Worm (Caenorhabditis elegans): ENCODE measurements around the gene srd-30.
A peak's percentile ranks its signal among the peaks of the same experiment; 100 is the strongest.

srd-30 gene

ce11 chrV:7629504-7629903, at the start of gene srd-30:
Gene srd-30 (plus strand): TSS chrV:7629804.
- TF ChIP-seq flh-1 (GFP tag; optimal IDR thresholded peaks at IDR 0.05) (no peak), ceh-83 (GFP tag; optimal IDR thresholded peaks at IDR 0.05) (no peak), lin-32 (GFP tag; optimal IDR thresholded peaks at IDR 0.05) (no peak), pha-4 (tag; optimal IDR thresholded peaks at IDR 0.05) (no peak), ces-1 (GFP tag; optimal IDR thresholded peaks at IDR 0.05) (no peak), blmp-1 (tag; optimal IDR thresholded peaks at IDR 0.05) (no peak), elt-1 (tag; optimal IDR thresholded peaks at IDR 0.05; ENCODE audit: borderline replicate concordance, insufficient read depth) (no peak), mls-2 (tag; optimal IDR thresholded peaks at IDR 0.05) (no peak), unc-39 (tag; optimal IDR thresholded peaks at IDR 0.05) (no peak), nhr-237 (tag; optimal IDR thresholded peaks at IDR 0.05) (no peak), elt-3 (tag; optimal IDR thresholded peaks at IDR 0.05) (no peak), snpc-4 (tag; optimal IDR thresholded peaks at IDR 0.05) (no peak), bed-3 (GFP tag; optimal IDR thresholded peaks at IDR 0.05) (no peak), sptf-1 (tag; optimal IDR thresholded peaks at IDR 0.05) (no peak), ceh-43 (GFP tag; optimal IDR thresholded peaks at IDR 0.05) (no peak), nhr-76 (tag; optimal IDR thresholded peaks at IDR 0.05) (no peak), M03D4.4 (tag; optimal IDR thresholded peaks at IDR 0.05) (no peak)

- no peak for TF ChIP-seq tbx-8 (GFP tag; optimal IDR thresholded peaks at IDR 0.05)
- TF ChIP-seq lin-32 (GFP tag; optimal IDR thresholded peaks at IDR 0.05), result no peak
- TF ChIP-seq blmp-1 (tag; optimal IDR thresholded peaks at IDR 0.05), result no peak
- TF ChIP-seq ceh-43 (GFP tag; optimal IDR thresholded peaks at IDR 0.05), result no peak
- no peak for TF ChIP-seq M03D4.4 (tag; optimal IDR thresholded peaks at IDR 0.05)
- no peak for TF ChIP-seq flh-1 (GFP tag; optimal IDR thresholded peaks at IDR 0.05)
- TF ChIP-seq mls-2 (tag; optimal IDR thresholded peaks at IDR 0.05), result no peak
- TF ChIP-seq nhr-237 (tag; optimal IDR thresholded peaks at IDR 0.05), result peak; percentile 30
- no peak for TF ChIP-seq elt-3 (tag; optimal IDR thresholded peaks at IDR 0.05)
- no peak for TF ChIP-seq unc-39 (tag; optimal IDR thresholded peaks at IDR 0.05)
- peak; percentile 53 for TF ChIP-seq mep-1 (tag; optimal IDR thresholded peaks at IDR 0.05)
- TF ChIP-seq sptf-1 (tag; optimal IDR thresholded peaks at IDR 0.05), result no peak
- TF ChIP-seq snpc-4 (tag; optimal IDR thresholded peaks at IDR 0.05), result no peak
- TF ChIP-seq lsy-2 (tag; optimal IDR thresholded peaks at IDR 0.05), result no peak
- no peak for TF ChIP-seq nhr-76 (tag; optimal IDR thresholded peaks at IDR 0.05)
- TF ChIP-seq ztf-11 (tag; optimal IDR thresholded peaks at IDR 0.05), result no peak
- peak; percentile 48 for TF ChIP-seq ces-1 (GFP tag; optimal IDR thresholded peaks at IDR 0.05)
- TF ChIP-seq nhr-12 (tag; optimal IDR thresholded peaks at IDR 0.05), result no peak
- TF ChIP-seq ham-2 (GFP tag; optimal IDR thresholded peaks at IDR 0.05), result no peak
- TF ChIP-seq bed-3 (GFP tag; optimal IDR thresholded peaks at IDR 0.05), result no peak
- peak; percentile 47 for TF ChIP-seq pha-4 (tag; optimal IDR thresholded peaks at IDR 0.05)
- no peak for TF ChIP-seq unc-62 (GFP tag; optimal IDR thresholded peaks at IDR 0.05)
These were observed 49.2 kb upstream of the srd-30 start, which contains the start of gene ets-6 for ce11 chrV:7580378-7580777. Gene ets-6 (minus strand): TSS chrV:7580546.

ce11 chrV:7587637-7588036, 42.0 kb upstream of the srd-30 start, which contains the start of the genes F19F10.11 and C50E3.5:
Gene F19F10.11 (minus strand): TSS chrV:7587704.
Gene C50E3.5 (plus strand): TSS chrV:7587996.
- TF ChIP-seq mep-1 (tag; optimal IDR thresholded peaks at IDR 0.05) (peak; percentile 52), lsy-2 (tag; optimal IDR thresholded peaks at IDR 0.05) (peak; percentile 5), nhr-237 (tag; optimal IDR thresholded peaks at IDR 0.05) (no peak), ces-1 (GFP tag; optimal IDR thresholded peaks at IDR 0.05) (peak; percentile 20)

- TF ChIP-seq ces-1 (GFP tag; optimal IDR thresholded peaks at IDR 0.05), result no peak
- TF ChIP-seq flh-1 (GFP tag; optimal IDR thresholded peaks at IDR 0.05), result no peak
- TF ChIP-seq elt-1 (tag; optimal IDR thresholded peaks at IDR 0.05; ENCODE audit: borderline replicate concordance, insufficient read depth), result no peak
- no peak for TF ChIP-seq snpc-4 (tag; optimal IDR thresholded peaks at IDR 0.05)
- no peak for TF ChIP-seq unc-62 (GFP tag; optimal IDR thresholded peaks at IDR 0.05)
- no peak for TF ChIP-seq blmp-1 (tag; optimal IDR thresholded peaks at IDR 0.05)
- no peak for TF ChIP-seq cnd-1 (tag; optimal IDR thresholded peaks at IDR 0.05)
- no peak for TF ChIP-seq drap-1 (GFP tag; optimal IDR thresholded peaks at IDR 0.05)
- no peak for TF ChIP-seq nhr-12 (tag; optimal IDR thresholded peaks at IDR 0.05)
- TF ChIP-seq lsy-2 (tag; optimal IDR thresholded peaks at IDR 0.05), result no peak
- no peak for TF ChIP-seq pha-4 (tag; optimal IDR thresholded peaks at IDR 0.05)
- TF ChIP-seq lin-32 (GFP tag; optimal IDR thresholded peaks at IDR 0.05), result no peak
- no peak for TF ChIP-seq tbx-8 (GFP tag; optimal IDR thresholded peaks at IDR 0.05)
- no peak for TF ChIP-seq M03D4.4 (tag; optimal IDR thresholded peaks at IDR 0.05)
- TF ChIP-seq nhr-2 (tag; optimal IDR thresholded peaks at IDR 0.05), result no peak
- TF ChIP-seq sem-2 (GFP tag; optimal IDR thresholded peaks at IDR 0.05), result no peak
- TF ChIP-seq nhr-76 (tag; optimal IDR thresholded peaks at IDR 0.05), result no peak
- TF ChIP-seq mep-1 (tag; optimal IDR thresholded peaks at IDR 0.05), result no peak
- TF ChIP-seq nhr-28 (tag; optimal IDR thresholded peaks at IDR 0.05), result no peak
- TF ChIP-seq elt-3 (tag; optimal IDR thresholded peaks at IDR 0.05), result no peak
These were observed 39.1 kb upstream of the srd-30 start, which contains the start of gene C50E3.6 for ce11 chrV:7590454-7590853. Gene C50E3.6 (minus strand): TSS chrV:7590554.

ce11 chrV:7595132-7595531, 34.5 kb upstream of the srd-30 start:
- TF ChIP-seq ceh-43 (GFP tag; optimal IDR thresholded peaks at IDR 0.05) (no peak), cnd-1 (tag; optimal IDR thresholded peaks at IDR 0.05) (no peak), nhr-237 (tag; optimal IDR thresholded peaks at IDR 0.05) (no peak), blmp-1 (tag; optimal IDR thresholded peaks at IDR 0.05) (no peak), lin-13 (tag; optimal IDR thresholded peaks at IDR 0.05) (no peak), nhr-76 (tag; optimal IDR thresholded peaks at IDR 0.05) (no peak), hlh-1 (tag; optimal IDR thresholded peaks at IDR 0.05) (no peak)

All from whole organism, mixed stage, embryonic.